Fruit fly (Drosophila melanogaster) Kc167 (cell line): ENCODE results near the gene Trissin.

Source experiments
- Myc ChIP-seq: fragments of >200 bp; optimal IDR thresholded peaks from 2 replicates; lab custom pipeline; 2017; ENCODE audit warnings: missing external identifiers
- psq ChIP-seq: fragments of >200 bp; optimal IDR thresholded peaks from 2 replicates; lab custom pipeline; 2017; ENCODE audit warnings: missing external identifiers
- ttk ChIP-seq: sonication (Bioruptor generic); optimal IDR thresholded peaks from 2 replicates; lab custom pipeline; 2017; ENCODE audit warnings: missing external identifiers

- TF ChIP-seq ttk (lab: Kevin White, UChicago) (no peak), Myc (lab: Kevin White, UChicago) (no peak), psq (no peak)
Observed at dm6 chr3R:15447791-15448190, 37.4 kb downstream of the Trissin start.
